Fruit fly (Drosophila melanogaster) whole organism, prepupa: ENCODE results near the gene CG9953.

Experiments
- CG10631 ChIP-seq: fragments of 200-800 bp; sonication (Bioruptor generic); optimal IDR thresholded peaks from 2 replicates; lab custom pipeline; 2016; ENCODE audit warnings: missing biosample characterization, missing genetic modification characterization
- CG10669 ChIP-seq: fragments of 200-800 bp; sonication (Bioruptor generic); optimal IDR thresholded peaks from 3 replicates; lab custom pipeline; 2018; ENCODE audit warnings: missing biosample characterization, mild to moderate bottlenecking, missing genetic modification characterization, moderate library complexity
- CG11762 ChIP-seq: fragments of 200-800 bp; sonication (Bioruptor generic); optimal IDR thresholded peaks from 3 replicates; lab custom pipeline; 2016; ENCODE audit warnings: missing biosample characterization, missing genetic modification characterization; ENCODE audit not compliant: insufficient read depth
- CG15336 ChIP-seq: fragments of 200-800 bp; sonication (Bioruptor generic); IDR thresholded peaks from 2 replicates; pipeline ENCODE4 v1.3.6; 2022; ENCODE audit warnings: missing biosample characterization, missing genetic modification characterization
- CG1621 ChIP-seq: fragments of 200-800 bp; sonication (Bioruptor generic); optimal IDR thresholded peaks from 3 replicates; lab custom pipeline; 2018; ENCODE audit warnings: missing biosample characterization, mild to moderate bottlenecking, missing genetic modification characterization
- CG31627 ChIP-seq: fragments of 200-800 bp; sonication (Bioruptor generic); optimal IDR thresholded peaks from 3 replicates; lab custom pipeline; 2016; ENCODE audit warnings: missing biosample characterization, missing genetic modification characterization
- CG32006 ChIP-seq: fragments of 200-800 bp; sonication (Bioruptor generic); optimal IDR thresholded peaks from 3 replicates; lab custom pipeline; 2017; ENCODE audit warnings: missing biosample characterization, mild to moderate bottlenecking, missing genetic modification characterization
- CG34406 ChIP-seq: fragments of 200-800 bp; sonication (Bioruptor generic); optimal IDR thresholded peaks from 3 replicates; lab custom pipeline; 2016; ENCODE audit warnings: missing biosample characterization, missing genetic modification characterization
- CG4318 ChIP-seq: fragments of 200-800 bp; sonication (Bioruptor generic); optimal IDR thresholded peaks from 3 replicates; lab custom pipeline; 2017; ENCODE audit warnings: missing biosample characterization, mild to moderate bottlenecking, missing genetic modification characterization
- CG6163 ChIP-seq: fragments of 200-800 bp; sonication (Bioruptor generic); IDR thresholded peaks from 3 replicates; pipeline ENCODE4 v1.3.6; 2022; ENCODE audit warnings: missing biosample characterization, missing genetic modification characterization
- CG6792 ChIP-seq: fragments of 200-800 bp; sonication (Bioruptor generic); optimal IDR thresholded peaks from 3 replicates; lab custom pipeline; 2016; ENCODE audit warnings: missing biosample characterization, missing genetic modification characterization
- CG6808 ChIP-seq: fragments of 200-800 bp; sonication (Bioruptor generic); optimal IDR thresholded peaks from 3 replicates; lab custom pipeline; 2017; ENCODE audit warnings: missing biosample characterization, missing genetic modification characterization, mild to moderate bottlenecking, moderate library complexity, missing genetic modification reagents
- CG6854 ChIP-seq: fragments of 200-800 bp; sonication (Bioruptor generic); optimal IDR thresholded peaks from 2 replicates; lab custom pipeline; 2017; ENCODE audit warnings: missing biosample characterization, mild to moderate bottlenecking, missing genetic modification characterization
- CG7368 ChIP-seq: fragments of 200-800 bp; sonication (Bioruptor generic); optimal IDR thresholded peaks from 3 replicates; lab custom pipeline; 2016; ENCODE audit warnings: missing biosample characterization, missing genetic modification characterization
- CG8119 ChIP-seq: fragments of 200-800 bp; sonication (Bioruptor generic); IDR thresholded peaks from 3 replicates; pipeline ENCODE4 v1.3.6; 2022; ENCODE audit warnings: missing biosample characterization, missing genetic modification characterization
- CG8319 ChIP-seq: fragments of 200-800 bp; sonication (Bioruptor generic); optimal IDR thresholded peaks from 3 replicates; lab custom pipeline; 2016; ENCODE audit warnings: missing biosample characterization, missing genetic modification characterization
- CG8632 ChIP-seq: fragments of 200-800 bp; sonication (Bioruptor generic); optimal IDR thresholded peaks from 3 replicates; lab custom pipeline; 2016; ENCODE audit warnings: missing biosample characterization, missing genetic modification characterization
- Eip78C ChIP-seq: fragments of 200-800 bp; sonication (Bioruptor generic); peaks from one replicate; lab custom pipeline; 2016; ENCODE audit warnings: missing biosample characterization, missing genetic modification characterization
- Eip93F ChIP-seq: fragments of 200-800 bp; sonication (Bioruptor generic); optimal IDR thresholded peaks from 2 replicates; lab custom pipeline; 2016; ENCODE audit warnings: missing biosample characterization, mild to moderate bottlenecking, missing genetic modification characterization
- Ets21C ChIP-seq: fragments of 200-800 bp; sonication (Bioruptor generic); optimal IDR thresholded peaks from 3 replicates; lab custom pipeline; 2016; ENCODE audit warnings: missing biosample characterization, missing genetic modification characterization
- Gug ChIP-seq: fragments of 200-800 bp; sonication (Bioruptor generic); IDR thresholded peaks from 2 replicates; pipeline ENCODE4 v1.3.6; 2022; ENCODE audit warnings: missing biosample characterization, missing genetic modification characterization
- Hr39 ChIP-seq: fragments of 200-800 bp; sonication (Bioruptor generic); optimal IDR thresholded peaks from 2 replicates; lab custom pipeline; 2016; ENCODE audit warnings: missing biosample characterization, missing genetic modification characterization
- Hr4 ChIP-seq: fragments of 200-800 bp; sonication (Bioruptor generic); optimal IDR thresholded peaks from 3 replicates; lab custom pipeline; 2016; ENCODE audit warnings: missing biosample characterization, missing genetic modification characterization
- Met ChIP-seq: fragments of 200-800 bp; sonication (Bioruptor generic); optimal IDR thresholded peaks from 3 replicates; lab custom pipeline; 2016; ENCODE audit warnings: missing biosample characterization, missing genetic modification characterization
- OdsH ChIP-seq: fragments of 200-800 bp; sonication (Bioruptor generic); optimal IDR thresholded peaks from 3 replicates; lab custom pipeline; 2016; ENCODE audit warnings: missing biosample characterization, missing genetic modification characterization
- Smox ChIP-seq: fragments of 200-800 bp; sonication (Bioruptor generic); optimal IDR thresholded peaks from 3 replicates; lab custom pipeline; 2016; ENCODE audit warnings: missing biosample characterization, missing genetic modification characterization
- Sox102F ChIP-seq: fragments of 200-800 bp; sonication (Bioruptor generic); optimal IDR thresholded peaks from 2 replicates; lab custom pipeline; 2016; ENCODE audit warnings: missing biosample characterization, mild to moderate bottlenecking, missing genetic modification characterization
- Sox15 ChIP-seq: fragments of 200-800 bp; sonication (Bioruptor generic); optimal IDR thresholded peaks from 3 replicates; lab custom pipeline; 2016; ENCODE audit warnings: missing biosample characterization, missing genetic modification characterization
- achi ChIP-seq: fragments of 200-800 bp; sonication (Bioruptor generic); optimal IDR thresholded peaks from 3 replicates; lab custom pipeline; 2016; ENCODE audit warnings: missing biosample characterization, missing genetic modification characterization
- cyc ChIP-seq: fragments of 200-800 bp; sonication (Bioruptor generic); optimal IDR thresholded peaks from 3 replicates; lab custom pipeline; 2016; ENCODE audit warnings: missing biosample characterization, missing genetic modification characterization
- dac ChIP-seq: fragments of 200-800 bp; sonication (Bioruptor generic); optimal IDR thresholded peaks from 2 replicates; lab custom pipeline; 2017; ENCODE audit warnings: missing biosample characterization, mild to moderate bottlenecking, missing genetic modification characterization
- eg ChIP-seq: fragments of 200-800 bp; sonication (Bioruptor generic); IDR thresholded peaks from 3 replicates; pipeline ENCODE4 v1.3.6; 2022; ENCODE audit warnings: missing biosample characterization, missing genetic modification characterization
- esn ChIP-seq: fragments of 200-800 bp; sonication (Bioruptor generic); optimal IDR thresholded peaks from 2 replicates; lab custom pipeline; 2016; ENCODE audit warnings: missing biosample characterization, mild to moderate bottlenecking, missing genetic modification characterization, moderate library complexity
- fd59A ChIP-seq: fragments of 200-800 bp; sonication (Bioruptor generic); optimal IDR thresholded peaks from 2 replicates; lab custom pipeline; 2017; ENCODE audit warnings: missing biosample characterization, mild to moderate bottlenecking, missing genetic modification characterization, missing genetic modification reagents
- fd85E ChIP-seq: fragments of 200-800 bp; sonication (Bioruptor generic); optimal IDR thresholded peaks from 3 replicates; lab custom pipeline; 2016; ENCODE audit warnings: missing biosample characterization, missing genetic modification characterization
- fkh ChIP-seq: fragments of 200-800 bp; sonication (Bioruptor generic); optimal IDR thresholded peaks from 3 replicates; lab custom pipeline; 2017; ENCODE audit warnings: missing biosample characterization, mild to moderate bottlenecking, missing genetic modification characterization, moderate library complexity
- lz ChIP-seq: fragments of 200-800 bp; sonication (Bioruptor generic); optimal IDR thresholded peaks from 3 replicates; lab custom pipeline; 2016; ENCODE audit warnings: missing biosample characterization, missing genetic modification characterization
- net ChIP-seq: fragments of 200-800 bp; sonication (Bioruptor generic); optimal IDR thresholded peaks from 3 replicates; lab custom pipeline; 2016; ENCODE audit warnings: missing biosample characterization, missing genetic modification characterization
- pdm3 ChIP-seq: fragments of 200-800 bp; sonication (Bioruptor generic); optimal IDR thresholded peaks from 3 replicates; lab custom pipeline; 2016; ENCODE audit warnings: missing biosample characterization, missing genetic modification characterization
- spab ChIP-seq: fragments of 200-800 bp; sonication (Bioruptor generic); optimal IDR thresholded peaks from 2 replicates; lab custom pipeline; 2017; ENCODE audit warnings: missing biosample characterization, mild to moderate bottlenecking, missing genetic modification characterization, missing genetic modification reagents
- ss ChIP-seq, 2 experiments: fragments of 200-800 bp; sonication (Bioruptor generic); optimal IDR thresholded peaks; 2 replicates in 1 of 2; 3 replicates in 1 of 2; lab custom pipeline; 2017 to 2018; ENCODE audit warnings: mild to moderate bottlenecking in 2 of 2, missing biosample characterization in 2 of 2, missing genetic modification characterization in 2 of 2, moderate library complexity in 1 of 2
- svp ChIP-seq: fragments of 200-800 bp; sonication (Bioruptor generic); peaks from one replicate; lab custom pipeline; 2016; ENCODE audit warnings: missing biosample characterization, missing genetic modification characterization
- topi ChIP-seq: fragments of 200-800 bp; sonication (Bioruptor generic); optimal IDR thresholded peaks from 3 replicates; lab custom pipeline; 2016; ENCODE audit warnings: missing biosample characterization, missing genetic modification characterization
- vri ChIP-seq: fragments of 200-800 bp; sonication (Bioruptor generic); optimal IDR thresholded peaks from 3 replicates; lab custom pipeline; 2016; ENCODE audit warnings: missing biosample characterization, mild to moderate bottlenecking, missing genetic modification characterization

The CG9953 gene

dm6 chr3L:6963792-6964487, 5.5 kb upstream of the CG9953 start (continued):
- TF ChIP-seq CG8119 (GFP tag; lab: Robert Waterston, UW) (peak; percentile 79; the same call in 2 of the 3 replicates), CG32006 (GFP tag; lab: Kevin White, UChicago) (peak; percentile 87), CG8632 (peak; percentile 78), CG8319 (peak; percentile 35), esn (GFP tag; lab: Kevin White, UChicago) (peak; percentile 70), eg (peak; percentile 59), fd85E (GFP tag; lab: Kevin White, UChicago) (no peak), CG10669 (GFP tag; lab: Kevin White, UChicago) (peak; percentile 86), Sox102F (GFP tag; lab: Kevin White, UChicago) (peak; percentile 73), fkh (GFP tag; lab: Kevin White, UChicago) (peak; percentile 58), cyc (GFP tag; lab: Kevin White, UChicago) (peak; percentile 24), vri (GFP tag; lab: Kevin White, UChicago) (peak; percentile 59), CG4318 (peak; percentile 64), Eip93F (no peak), achi (GFP tag; lab: Kevin White, UChicago) (peak; percentile 81), Hr39 (GFP tag; lab: Kevin White, UChicago) (peak; percentile 62), pdm3 (GFP tag; lab: Kevin White, UChicago) (peak; percentile 84), CG6808 (GFP tag; lab: Kevin White, UChicago) (peak; percentile 82), CG6792 (GFP tag; lab: Kevin White, UChicago) (peak; percentile 70), CG6854 (GFP tag; lab: Kevin White, UChicago) (no peak), dac (GFP tag; lab: Kevin White, UChicago) (peak; percentile 66)

dm6 chr3L:6964488-6965152, 4.8 kb upstream of the CG9953 start, which contains the start of gene sgl:
Gene sgl (minus strand): TSS chr3L:6964758.
- TF ChIP-seq Sox102F (GFP tag; lab: Kevin White, UChicago): no peak
- peak; percentile 29 for TF ChIP-seq spab (GFP tag; lab: Kevin White, UChicago)
- TF ChIP-seq Hr4 (GFP tag; lab: Kevin White, UChicago): no peak
- TF ChIP-seq Met: peak; percentile 8
- TF ChIP-seq pdm3 (GFP tag; lab: Kevin White, UChicago): peak; percentile 5
- no peak for TF ChIP-seq fd59A (GFP tag; lab: Kevin White, UChicago)
- TF ChIP-seq CG1621 (tag; lab: Kevin White, UChicago): peak; percentile 72
- TF ChIP-seq CG8632: no peak
- peak; percentile 48; the same call in 2 of the 3 replicates for TF ChIP-seq CG8119 (GFP tag; lab: Robert Waterston, UW)
- TF ChIP-seq CG6163 (GFP tag; lab: Robert Waterston, UW): peak; percentile 87
- no peak for TF ChIP-seq Ets21C (GFP tag; lab: Kevin White, UChicago)
- no peak for TF ChIP-seq OdsH (GFP tag; lab: Kevin White, UChicago)
- peak; percentile 31 for TF ChIP-seq CG34406
- TF ChIP-seq lz: no peak
- TF ChIP-seq dac (GFP tag; lab: Kevin White, UChicago): no peak
- peak; percentile 48 for TF ChIP-seq CG6854 (GFP tag; lab: Kevin White, UChicago)
- TF ChIP-seq CG32006 (GFP tag; lab: Kevin White, UChicago): no peak
- peak; percentile 71 to 76 for TF ChIP-seq ss (GFP tag; optimal IDR thresholded peaks at IDR 0.05; lab: Kevin White, UChicago)
- TF ChIP-seq Eip78C: peak; percentile 73
- no peak for TF ChIP-seq CG4318
- no peak for TF ChIP-seq Hr39 (GFP tag; lab: Kevin White, UChicago)
- TF ChIP-seq svp (GFP tag; lab: Kevin White, UChicago): peak; percentile 74
- TF ChIP-seq net (GFP tag; lab: Kevin White, UChicago): peak; percentile 4
- TF ChIP-seq cyc (GFP tag; lab: Kevin White, UChicago): no peak
- no peak for TF ChIP-seq CG31627 (GFP tag; lab: Kevin White, UChicago)
- no peak for TF ChIP-seq fkh (GFP tag; lab: Kevin White, UChicago)
- TF ChIP-seq Sox15 (GFP tag; lab: Kevin White, UChicago): no peak
- no peak for TF ChIP-seq Eip93F
- peak; percentile 27 for TF ChIP-seq CG10669 (GFP tag; lab: Kevin White, UChicago)
- no peak for TF ChIP-seq CG8319
- no peak for TF ChIP-seq CG7368 (GFP tag; lab: Kevin White, UChicago)
- peak; percentile 62 for TF ChIP-seq vri (GFP tag; lab: Kevin White, UChicago)
- TF ChIP-seq topi: peak; percentile 52
- no peak for TF ChIP-seq CG10631 (GFP tag; lab: Kevin White, UChicago)
- no peak; the same call in 1 of the 2 replicates for TF ChIP-seq Gug (GFP tag; lab: Robert Waterston, UW)
- TF ChIP-seq CG15336 (GFP tag; lab: Robert Waterston, UW): peak; percentile 55; the same call in 1 of the 2 replicates
- TF ChIP-seq CG11762 (GFP tag; lab: Kevin White, UChicago): no peak
- TF ChIP-seq esn (GFP tag; lab: Kevin White, UChicago): peak; percentile 51
- no peak for TF ChIP-seq CG6792 (GFP tag; lab: Kevin White, UChicago)
- no peak for TF ChIP-seq Smox (GFP tag; lab: Kevin White, UChicago)
- peak; percentile 34 for TF ChIP-seq CG6808 (GFP tag; lab: Kevin White, UChicago)
